Worm (Caenorhabditis elegans) whole organism, young adult: Measurements from ENCODE around the gene Y22D7AL.4.

Source experiments
- B0035.1 ChIP-seq: sonication (generic microtip); optimal IDR thresholded peaks from 2 replicates; lab custom pipeline; 2016; ENCODE audit warnings: missing genetic modification characterization, mild to moderate bottlenecking, missing compliant biosample characterization, missing genotype, missing genetic modification reagents
- B0261.1 ChIP-seq: sonication (generic microtip); optimal IDR thresholded peaks from 2 replicates; lab custom pipeline; 2016; ENCODE audit warnings: mild to moderate bottlenecking, missing genetic modification characterization, moderate library complexity, missing compliant biosample characterization
- B0336.3 ChIP-seq: fragments of 200-800 bp; sonication (Bioruptor generic); IDR thresholded peaks from 2 replicates; pipeline ENCODE4 v1.3.6; 2022; ENCODE audit warnings: missing genetic modification characterization, missing compliant biosample characterization
- C06A6.2 ChIP-seq: fragments of 200-800 bp; sonication (Bioruptor generic); conservative IDR thresholded peaks from 2 replicates; pipeline ENCODE4 v1.3.6; 2022; ENCODE audit warnings: missing genetic modification characterization, missing compliant biosample characterization
- C17E4.6 ChIP-seq: fragments of 200-800 bp; sonication (Bioruptor generic); IDR thresholded peaks from 2 replicates; pipeline ENCODE4 v1.3.6; 2022; ENCODE audit warnings: missing genetic modification reagents, missing genetic modification characterization, missing compliant biosample characterization
- F10E7.11 ChIP-seq: sonication (generic microtip); optimal IDR thresholded peaks from 2 replicates; lab custom pipeline; 2017; ENCODE audit warnings: mild to moderate bottlenecking, missing genetic modification characterization, moderate library complexity, missing compliant biosample characterization
- F22D6.2 ChIP-seq: sonication (generic microtip); optimal IDR thresholded peaks from 2 replicates; lab custom pipeline; 2016; ENCODE audit warnings: mild to moderate bottlenecking, missing genetic modification characterization, missing compliant biosample characterization
- F37B4.10 ChIP-seq: fragments of 200-800 bp; sonication (Bioruptor generic); IDR thresholded peaks from 2 replicates; pipeline ENCODE4 v1.3.6; 2022; ENCODE audit warnings: missing genetic modification characterization, missing compliant biosample characterization
- F49E8.2 ChIP-seq: sonication (generic microtip); optimal IDR thresholded peaks from 3 replicates; lab custom pipeline; 2017; ENCODE audit warnings: missing genetic modification characterization, mild to moderate bottlenecking, missing compliant biosample characterization, antibody characterized with exemption, moderate library complexity; ENCODE audit not compliant: insufficient read depth
- F57A8.1 ChIP-seq: fragments of 200-800 bp; sonication (Bioruptor generic); optimal IDR thresholded peaks from 2 replicates; lab custom pipeline; 2018; ENCODE audit warnings: mild to moderate bottlenecking, missing genetic modification characterization, moderate library complexity, missing compliant biosample characterization
- T07F8.4 ChIP-seq: sonication (generic microtip); optimal IDR thresholded peaks from 2 replicates; lab custom pipeline; 2016; ENCODE audit warnings: mild to moderate bottlenecking, missing genetic modification characterization, moderate library complexity, missing compliant biosample characterization
- Y67H2A.10 ChIP-seq: fragments of 200-800 bp; sonication (Bioruptor generic); conservative IDR thresholded peaks from 2 replicates; pipeline ENCODE4 v1.3.6; 2022; ENCODE audit warnings: missing genetic modification reagents, missing genetic modification characterization, missing compliant biosample characterization
- Y79H2A.3 ChIP-seq: fragments of 200-800 bp; sonication (Bioruptor generic); conservative IDR thresholded peaks from 2 replicates; pipeline ENCODE4 v1.3.6; 2022; ENCODE audit warnings: missing genetic modification reagents, missing genetic modification characterization, missing compliant biosample characterization
- akir-1 ChIP-seq: fragments of 200-800 bp; sonication (Bioruptor generic); optimal IDR thresholded peaks from 2 replicates; lab custom pipeline; 2018; ENCODE audit warnings: mild to moderate bottlenecking, missing genetic modification characterization, moderate library complexity, missing compliant biosample characterization
- atf-7 ChIP-seq: sonication (generic microtip); optimal IDR thresholded peaks from 2 replicates; lab custom pipeline; 2017; ENCODE audit warnings: mild to moderate bottlenecking, missing genetic modification characterization, missing compliant biosample characterization
- ccch-3 ChIP-seq: fragments of 200-800 bp; sonication (Bioruptor generic); optimal IDR thresholded peaks from 2 replicates; lab custom pipeline; 2018; ENCODE audit warnings: mild to moderate bottlenecking, missing genetic modification characterization, missing compliant biosample characterization
- ceh-40 ChIP-seq: fragments of 200-800 bp; sonication (Bioruptor generic); IDR thresholded peaks from 2 replicates; pipeline ENCODE4 v1.3.6; 2022; ENCODE audit warnings: missing genetic modification characterization, missing compliant biosample characterization
- ets-4 ChIP-seq: fragments of 200-800 bp; sonication (Bioruptor generic); optimal IDR thresholded peaks from 2 replicates; lab custom pipeline; 2018; ENCODE audit warnings: mild to moderate bottlenecking, missing genetic modification characterization, missing compliant biosample characterization
- fkh-3 ChIP-seq: sonication (generic microtip); optimal IDR thresholded peaks from 2 replicates; lab custom pipeline; 2016; ENCODE audit warnings: mild to moderate bottlenecking, missing genetic modification characterization, missing compliant biosample characterization
- lin-26 ChIP-seq: fragments of 200-800 bp; sonication (Bioruptor generic); IDR thresholded peaks from 2 replicates; pipeline ENCODE4 v1.3.6; 2022; ENCODE audit warnings: missing genetic modification reagents, missing genetic modification characterization, missing compliant biosample characterization
- lsl-1 ChIP-seq: fragments of 200-800 bp; sonication (Bioruptor generic); optimal IDR thresholded peaks from 2 replicates; lab custom pipeline; 2018; ENCODE audit warnings: mild to moderate bottlenecking, missing genetic modification characterization, moderate library complexity, missing compliant biosample characterization
- madf-3 ChIP-seq: fragments of 200-800 bp; sonication (Bioruptor generic); IDR thresholded peaks from 2 replicates; pipeline ENCODE4 v1.3.6; 2022; ENCODE audit warnings: missing genetic modification reagents, missing genetic modification characterization, missing compliant biosample characterization
- madf-6 ChIP-seq: fragments of 200-800 bp; sonication (Bioruptor generic); IDR thresholded peaks from 2 replicates; pipeline ENCODE4 v1.3.6; 2022; ENCODE audit warnings: missing genetic modification reagents, missing genetic modification characterization, missing compliant biosample characterization
- mel-28 ChIP-seq: sonication (generic microtip); optimal IDR thresholded peaks from 2 replicates; lab custom pipeline; 2016; ENCODE audit warnings: borderline replicate concordance, mild to moderate bottlenecking, missing genetic modification characterization, missing compliant biosample characterization
- mes-4 ChIP-seq: sonication (generic microtip); optimal IDR thresholded peaks from 2 replicates; lab custom pipeline; 2016; ENCODE audit warnings: missing genotype, missing genetic modification characterization, missing compliant biosample characterization
- nhr-179 ChIP-seq: sonication (generic microtip); optimal IDR thresholded peaks from 2 replicates; lab custom pipeline; 2016; ENCODE audit warnings: mild to moderate bottlenecking, missing genetic modification characterization, missing compliant biosample characterization
- nhr-27 ChIP-seq: fragments of 200-800 bp; sonication (Bioruptor generic); optimal IDR thresholded peaks from 2 replicates; lab custom pipeline; 2018; ENCODE audit warnings: mild to moderate bottlenecking, missing genetic modification characterization, moderate library complexity, missing compliant biosample characterization
- pbrm-1 ChIP-seq: fragments of 200-800 bp; sonication (Bioruptor generic); IDR thresholded peaks from 2 replicates; pipeline ENCODE4 v1.3.6; 2022; ENCODE audit warnings: missing genetic modification reagents, missing genetic modification characterization, missing compliant biosample characterization
- rec-8 ChIP-seq, 2 experiments: sonication (generic microtip); optimal IDR thresholded peaks; 2 replicates each; lab custom pipeline; 2016; ENCODE audit warnings: mild to moderate bottlenecking in 2 of 2, missing genetic modification characterization in 2 of 2, missing genetic modification reagents in 2 of 2, missing genotype in 2 of 2, missing biosample characterization in 1 of 2, missing compliant biosample characterization in 1 of 2, moderate library complexity in 1 of 2
- repo-1 ChIP-seq: sonication (generic microtip); optimal IDR thresholded peaks from 2 replicates; lab custom pipeline; 2017; ENCODE audit warnings: mild to moderate bottlenecking, missing genetic modification characterization, missing compliant biosample characterization
- sdz-38 ChIP-seq: sonication (generic microtip); optimal IDR thresholded peaks from 2 replicates; lab custom pipeline; 2016; ENCODE audit warnings: missing genotype, missing genetic modification characterization, missing compliant biosample characterization
- sea-2 ChIP-seq: fragments of 200-800 bp; sonication (Bioruptor generic); IDR thresholded peaks from 2 replicates; pipeline ENCODE4 v1.3.6; 2022; ENCODE audit warnings: missing genetic modification characterization, missing compliant biosample characterization
- somi-1 ChIP-seq: fragments of 200-800 bp; sonication (Bioruptor generic); optimal IDR thresholded peaks from 2 replicates; lab custom pipeline; 2018; ENCODE audit warnings: mild to moderate bottlenecking, missing genetic modification characterization, missing compliant biosample characterization
- tbp1 ChIP-seq: fragments of 200-800 bp; sonication (Bioruptor generic); optimal IDR thresholded peaks from 2 replicates; lab custom pipeline; 2018; ENCODE audit warnings: mild to moderate bottlenecking, missing genetic modification characterization, missing compliant biosample characterization
- tbx-9 ChIP-seq: sonication (generic microtip); optimal IDR thresholded peaks from 2 replicates; lab custom pipeline; 2016; ENCODE audit warnings: borderline replicate concordance, missing genetic modification characterization, inconsistent platforms, missing compliant biosample characterization
- unc-130 ChIP-seq: sonication (generic microtip); optimal IDR thresholded peaks from 2 replicates; lab custom pipeline; 2016; ENCODE audit warnings: missing genetic modification reagents, missing genetic modification characterization, missing compliant biosample characterization
- zim-3 ChIP-seq: sonication (generic microtip); optimal IDR thresholded peaks from 2 replicates; lab custom pipeline; 2017; ENCODE audit warnings: mild to moderate bottlenecking, missing genetic modification characterization, moderate library complexity, missing compliant biosample characterization
- ztf-6 ChIP-seq: fragments of 200-800 bp; sonication (Bioruptor generic); IDR thresholded peaks from 2 replicates; pipeline ENCODE4 v1.3.6; 2022; ENCODE audit warnings: missing genetic modification reagents, missing genetic modification characterization, missing compliant biosample characterization

Y22D7AL.4 gene

DNA sequence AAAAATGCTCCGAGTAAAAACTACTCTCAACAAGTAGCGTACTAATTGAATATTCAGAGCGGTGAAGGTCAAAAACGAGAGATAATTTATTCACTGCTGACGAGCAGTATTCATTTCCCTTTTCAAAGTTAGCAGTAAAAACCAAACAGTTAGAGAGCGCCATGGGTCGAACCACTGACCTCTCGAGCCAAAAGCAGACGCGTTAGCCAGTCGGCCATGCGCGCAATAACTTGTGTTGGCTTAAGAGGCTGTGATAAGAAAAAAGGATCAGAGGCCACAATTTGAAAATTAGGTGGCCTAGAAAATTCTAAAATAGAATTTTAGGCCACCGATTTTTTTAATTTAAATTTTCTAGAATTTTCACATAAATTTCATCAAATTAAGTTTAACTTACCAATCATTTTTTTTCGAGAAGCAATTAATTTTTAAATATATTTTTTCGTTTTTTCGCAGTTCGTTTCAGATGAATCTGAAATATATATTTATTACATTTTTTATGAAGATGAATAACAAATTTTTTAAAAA, 25.7 kb upstream of the Y22D7AL.4 start, which contains the start of gene sms-3 (continued):
- TF ChIP-seq mes-4 (tag; lab: Kevin White, UChicago): peak; percentile 57
- TF ChIP-seq ets-4 (GFP tag; lab: Kevin White, UChicago): no peak
- TF ChIP-seq fkh-3: peak; percentile 30
- no peak for TF ChIP-seq Y67H2A.10
- TF ChIP-seq C06A6.2 (GFP tag; lab: Robert Waterston, UW): no peak
- TF ChIP-seq zim-3 (tag; lab: Kevin White, UChicago): peak; percentile 13
- TF ChIP-seq nhr-27 (tag; lab: Kevin White, UChicago): no peak
- no peak for TF ChIP-seq sdz-38 (tag; lab: Kevin White, UChicago)
- TF ChIP-seq atf-7 (tag; lab: Kevin White, UChicago): no peak
- TF ChIP-seq lin-26 (GFP tag; lab: Robert Waterston, UW): peak; percentile 85
- no peak for TF ChIP-seq sea-2 (GFP tag; lab: Robert Waterston, UW)
- peak; percentile 54; the same call in 1 of the 2 replicates for TF ChIP-seq pbrm-1 (GFP tag; lab: Robert Waterston, UW)
- TF ChIP-seq B0336.3 (GFP tag; lab: Robert Waterston, UW): 0 out of 2 replicates have a peak, but pooled peaks have one; percentile 17
- TF ChIP-seq madf-3 (GFP tag; lab: Robert Waterston, UW): no peak; the same call in none of the 2 replicates
- TF ChIP-seq mel-28 (tag; lab: Kevin White, UChicago): no peak
- peak; percentile 66 for TF ChIP-seq unc-130 (GFP tag; lab: Kevin White, UChicago)
- peak; percentile 3 for TF ChIP-seq somi-1 (GFP tag; lab: Kevin White, UChicago)
- TF ChIP-seq F57A8.1 (GFP tag; lab: Kevin White, UChicago): no peak
- TF ChIP-seq ceh-40 (GFP tag; lab: Robert Waterston, UW): peak; percentile 39; the same call in 1 of the 2 replicates
- TF ChIP-seq ccch-3 (GFP tag; lab: Kevin White, UChicago): no peak
- TF ChIP-seq F49E8.2 (tag; lab: Kevin White, UChicago): peak; percentile 41
- no peak for TF ChIP-seq Y79H2A.3 (GFP tag; lab: Robert Waterston, UW)
- TF ChIP-seq F37B4.10 (GFP tag; lab: Robert Waterston, UW): no peak
- no peak for TF ChIP-seq F22D6.2 (tag; lab: Kevin White, UChicago)
- TF ChIP-seq nhr-179: no peak
- TF ChIP-seq rec-8 (tag; optimal IDR thresholded peaks at IDR 0.05; lab: Kevin White, UChicago): peak; percentile 64 to 82
- no peak for TF ChIP-seq C17E4.6
- no peak for TF ChIP-seq akir-1
- TF ChIP-seq lsl-1 (GFP tag; lab: Kevin White, UChicago): peak; percentile 61
- peak; percentile 29 for TF ChIP-seq T07F8.4 (tag; lab: Kevin White, UChicago)
- TF ChIP-seq repo-1 (tag; lab: Kevin White, UChicago): no peak
- TF ChIP-seq tbp1: peak; percentile 97
- no peak for TF ChIP-seq F10E7.11 (tag; lab: Kevin White, UChicago)
- TF ChIP-seq B0035.1 (tag; lab: Kevin White, UChicago): peak; percentile 24
- TF ChIP-seq ztf-6 (GFP tag; lab: Robert Waterston, UW): no peak
- no peak for TF ChIP-seq madf-6 (GFP tag; lab: Robert Waterston, UW)
- TF ChIP-seq B0261.1 (tag; lab: Kevin White, UChicago): peak; percentile 81
- TF ChIP-seq tbx-9 (tag; lab: Kevin White, UChicago): no peak
- TF ChIP-seq, all 124 proteins: peak for 56
